Worm (Caenorhabditis elegans) whole organism, L2 larva: ENCODE data around the gene chca-1.
A peak's percentile ranks its signal among the peaks of the same experiment; 100 is the strongest.

Source experiments
- C34F6.9 ChIP-seq: fragments of 150-350 bp; optimal IDR thresholded peaks from 2 replicates; lab custom pipeline; 2014; ENCODE audit warnings: missing biosample characterization, missing genetic modification characterization
- F13H6.1 ChIP-seq: sonication (generic microtip); optimal IDR thresholded peaks from 2 replicates; lab custom pipeline; 2016; ENCODE audit warnings: missing genetic modification characterization, missing compliant biosample characterization
- R02D3.7 ChIP-seq: fragments of 150-350 bp; optimal IDR thresholded peaks from 2 replicates; lab custom pipeline; 2014; ENCODE audit warnings: missing biosample characterization, missing genetic modification characterization
- alr-1 ChIP-seq: fragments of 150-350 bp; optimal IDR thresholded peaks from 2 replicates; lab custom pipeline; 2014; ENCODE audit warnings: missing biosample characterization, missing genetic modification characterization
- aly-2 ChIP-seq: fragments of 150-350 bp; optimal IDR thresholded peaks from 2 replicates; lab custom pipeline; 2014; ENCODE audit warnings: missing biosample characterization, missing genetic modification characterization
- blmp-1 ChIP-seq: sonication (generic microtip); optimal IDR thresholded peaks from 2 replicates; lab custom pipeline; 2017; ENCODE audit warnings: missing genetic modification characterization, mild to moderate bottlenecking, missing compliant biosample characterization, antibody characterized with exemption, moderate library complexity; ENCODE audit not compliant: insufficient read depth
- crh-2 ChIP-seq: sonication (generic microtip); optimal IDR thresholded peaks from 2 replicates; lab custom pipeline; 2017; ENCODE audit warnings: missing biosample characterization, missing genetic modification characterization
- dmd-4 ChIP-seq: sonication (generic microtip); optimal IDR thresholded peaks from 2 replicates; lab custom pipeline; 2017; ENCODE audit warnings: missing biosample characterization, missing genetic modification characterization
- egl-27 ChIP-seq: sonication (generic microtip); optimal IDR thresholded peaks from 3 replicates; lab custom pipeline; 2017; ENCODE audit warnings: missing biosample characterization, missing genetic modification reagents, missing genetic modification characterization
- elt-1 ChIP-seq: fragments of 150-350 bp; optimal IDR thresholded peaks from 2 replicates; lab custom pipeline; 2014; ENCODE audit warnings: missing biosample characterization, missing genetic modification characterization
- fos-1 ChIP-seq: fragments of 150-350 bp; optimal IDR thresholded peaks from 2 replicates; lab custom pipeline; 2014; ENCODE audit warnings: missing biosample characterization, missing genetic modification characterization
- gmeb-1 ChIP-seq: fragments of 150-350 bp; optimal IDR thresholded peaks from 2 replicates; lab custom pipeline; 2014; ENCODE audit warnings: missing biosample characterization, missing genetic modification characterization
- lin-11 ChIP-seq: fragments of 150-350 bp; sonication (generic microtip); optimal IDR thresholded peaks from 2 replicates; lab custom pipeline; 2014; ENCODE audit warnings: missing biosample characterization, missing genetic modification characterization, inconsistent platforms, mixed read lengths
- lin-13 ChIP-seq: fragments of 150-350 bp; optimal IDR thresholded peaks from 2 replicates; lab custom pipeline; 2014; ENCODE audit warnings: missing biosample characterization, missing genetic modification reagents, missing genetic modification characterization
- lin-39 ChIP-seq: fragments of 150-350 bp; optimal IDR thresholded peaks from 2 replicates; lab custom pipeline; 2014; ENCODE audit warnings: missing biosample characterization, missing genetic modification reagents, missing genetic modification characterization
- lsy-2 ChIP-seq, 2 experiments: fragments of 150-350 bp in 1 of 2; sonication (generic microtip) in 1 of 2; optimal IDR thresholded peaks; 2 replicates each; lab custom pipeline; 2014 to 2017; ENCODE audit warnings: missing biosample characterization in 2 of 2, missing genetic modification characterization in 2 of 2
- mbf-1 ChIP-seq: sonication (generic microtip); optimal IDR thresholded peaks from 2 replicates; lab custom pipeline; 2017; ENCODE audit warnings: missing biosample characterization, missing genetic modification characterization
- nhr-11 ChIP-seq: fragments of 150-350 bp; optimal IDR thresholded peaks from 2 replicates; lab custom pipeline; 2014; ENCODE audit warnings: missing biosample characterization, missing genetic modification characterization
- nhr-12 ChIP-seq: fragments of 150-350 bp; optimal IDR thresholded peaks from 2 replicates; lab custom pipeline; 2014; ENCODE audit warnings: missing biosample characterization, missing genetic modification characterization
- nhr-21 ChIP-seq: fragments of 150-350 bp; optimal IDR thresholded peaks from 2 replicates; lab custom pipeline; 2014; ENCODE audit warnings: missing biosample characterization, missing genetic modification characterization
- nhr-23 ChIP-seq: fragments of 150-350 bp; optimal IDR thresholded peaks from 2 replicates; lab custom pipeline; 2014; ENCODE audit warnings: missing biosample characterization, missing genetic modification reagents, missing genetic modification characterization
- nhr-237 ChIP-seq: fragments of 150-350 bp; optimal IDR thresholded peaks from 2 replicates; lab custom pipeline; 2014; ENCODE audit warnings: missing biosample characterization, missing genetic modification characterization
- nhr-25 ChIP-seq: fragments of 150-350 bp; sonication (generic microtip); optimal IDR thresholded peaks from 3 replicates; lab custom pipeline; 2014; ENCODE audit warnings: missing biosample characterization, missing genetic modification characterization
- nhr-6 ChIP-seq: fragments of 150-350 bp; optimal IDR thresholded peaks from 2 replicates; lab custom pipeline; 2014; ENCODE audit warnings: missing biosample characterization, missing genetic modification characterization
- nhr-77 ChIP-seq: fragments of 150-350 bp; optimal IDR thresholded peaks from 2 replicates; lab custom pipeline; 2014; ENCODE audit warnings: missing biosample characterization, missing genetic modification characterization
- peb-1 ChIP-seq: fragments of 150-350 bp; optimal IDR thresholded peaks from 2 replicates; lab custom pipeline; 2014; ENCODE audit warnings: missing biosample characterization, missing genetic modification characterization
- sem-4 ChIP-seq: fragments of 150-350 bp; optimal IDR thresholded peaks from 2 replicates; lab custom pipeline; 2014; ENCODE audit warnings: missing biosample characterization, missing genetic modification reagents, missing genetic modification characterization
- skn-1 ChIP-seq: sonication (generic microtip); optimal IDR thresholded peaks from 2 replicates; lab custom pipeline; 2017; ENCODE audit warnings: missing biosample characterization, missing genetic modification characterization
- sma-3 ChIP-seq: sonication (generic microtip); optimal IDR thresholded peaks from 2 replicates; lab custom pipeline; 2016; ENCODE audit warnings: missing genetic modification reagents, missing genetic modification characterization, missing compliant biosample characterization
- sma-9 ChIP-seq, 2 experiments: fragments of 150-350 bp in 1 of 2; sonication (generic microtip) in 1 of 2; optimal IDR thresholded peaks; 2 replicates each; lab custom pipeline; 2014 to 2016; ENCODE audit warnings: missing genetic modification characterization in 2 of 2, mild to moderate bottlenecking in 1 of 2, missing biosample characterization in 1 of 2, missing compliant biosample characterization in 1 of 2, missing genetic modification reagents in 1 of 2, moderate library complexity in 1 of 2
- snpc-4 ChIP-seq: fragments of 150-350 bp; optimal IDR thresholded peaks from 2 replicates; lab custom pipeline; 2014; ENCODE audit warnings: missing biosample characterization, missing genetic modification characterization
- unc-55 ChIP-seq: fragments of 150-350 bp; sonication (generic microtip); optimal IDR thresholded peaks from 3 replicates; lab custom pipeline; 2014; ENCODE audit warnings: missing biosample characterization, missing genetic modification reagents, missing genetic modification characterization
- unc-62 ChIP-seq: fragments of 150-350 bp; optimal IDR thresholded peaks from 2 replicates; lab custom pipeline; 2014; ENCODE audit warnings: missing biosample characterization, missing genetic modification reagents, missing genetic modification characterization
- ztf-11 ChIP-seq: sonication (generic microtip); optimal IDR thresholded peaks from 2 replicates; lab custom pipeline; 2017; ENCODE audit warnings: missing biosample characterization, missing genetic modification characterization
- ztf-4 ChIP-seq: fragments of 150-350 bp; optimal IDR thresholded peaks from 2 replicates; lab custom pipeline; 2014; ENCODE audit warnings: missing biosample characterization, missing genetic modification characterization

Gene chca-1

ce11 chrIV:9631579-9631978 is 19.6 kb upstream of the chca-1 start:
- no peak for TF ChIP-seq nhr-11 (tag; lab: Kevin White, UChicago)
- peak; percentile 2 for TF ChIP-seq sma-9 (GFP tag; optimal IDR thresholded peaks at IDR 0.05; lab: Kevin White, UChicago)
- no peak for TF ChIP-seq sma-9 (tag; optimal IDR thresholded peaks at IDR 0.05; lab: Kevin White, UChicago)

ce11 chrIV:9632094-9632493 is 19.1 kb upstream of the chca-1 start:
- TF ChIP-seq unc-55 (GFP tag; lab: Kevin White, UChicago) (no peak), ztf-11 (tag; lab: Kevin White, UChicago) (no peak), ztf-4 (tag; lab: Kevin White, UChicago) (no peak), blmp-1 (tag; lab: Kevin White, UChicago) (peak; percentile 40), sem-4 (no peak), lsy-2 (tag; optimal IDR thresholded peaks at IDR 0.05; lab: Kevin White, UChicago) (no peak), nhr-77 (no peak), fos-1 (no peak), mbf-1 (tag; lab: Kevin White, UChicago) (no peak), nhr-6 (tag; lab: Kevin White, UChicago) (no peak), gmeb-1 (no peak), nhr-23 (tag; lab: Kevin White, UChicago) (no peak), nhr-237 (tag; lab: Kevin White, UChicago) (no peak), crh-2 (no peak), aly-2 (no peak), nhr-21 (peak; percentile 28), peb-1 (tag; lab: Kevin White, UChicago) (no peak), dmd-4 (no peak), nhr-25 (no peak), F13H6.1 (tag; lab: Kevin White, UChicago) (no peak), sma-9 (GFP tag; optimal IDR thresholded peaks at IDR 0.05; lab: Kevin White, UChicago) (peak; percentile 58), sma-9 (tag; optimal IDR thresholded peaks at IDR 0.05; lab: Kevin White, UChicago) (no peak), C34F6.9 (no peak), unc-62 (GFP tag; lab: Kevin White, UChicago) (no peak)

ce11 chrIV:9632966-9633494 is 18.2 kb upstream of the chca-1 start:
- no peak for TF ChIP-seq blmp-1 (tag; lab: Kevin White, UChicago)
- TF ChIP-seq nhr-25, result peak; percentile 4
- no peak for TF ChIP-seq unc-62 (GFP tag; lab: Kevin White, UChicago)
- TF ChIP-seq sma-3 (GFP tag; lab: Kevin White, UChicago), result peak; percentile 15
- TF ChIP-seq skn-1 (tag; lab: Kevin White, UChicago), result no peak
- TF ChIP-seq sma-9 (GFP tag; optimal IDR thresholded peaks at IDR 0.05; lab: Kevin White, UChicago), result peak; percentile 53
- TF ChIP-seq sma-9 (tag; optimal IDR thresholded peaks at IDR 0.05; lab: Kevin White, UChicago), result no peak
- TF ChIP-seq nhr-12 (tag; lab: Kevin White, UChicago), result no peak

- no peak for TF ChIP-seq dmd-4
- peak; percentile 62 for TF ChIP-seq sma-3 (GFP tag; lab: Kevin White, UChicago)
- peak; percentile 54 for TF ChIP-seq blmp-1 (tag; lab: Kevin White, UChicago)
These were observed 17.3 kb upstream of the chca-1 start for ce11 chrIV:9633889-9634288.

ce11 chrIV:9634848-9635247 is 16.3 kb upstream of the chca-1 start, which contains the start of gene mca-1:
TSS of gene mca-1 (minus strand) at chrIV:9634948.
- TF ChIP-seq R02D3.7 (tag; lab: Kevin White, UChicago), result no peak
- no peak for TF ChIP-seq lin-11 (tag; lab: Kevin White, UChicago)
- no peak for TF ChIP-seq lin-39 (tag; lab: Kevin White, UChicago)
- TF ChIP-seq nhr-6 (tag; lab: Kevin White, UChicago), result no peak
- TF ChIP-seq blmp-1 (tag; lab: Kevin White, UChicago), result no peak
- TF ChIP-seq alr-1 (tag; lab: Kevin White, UChicago), result no peak

ce11 chrIV:9641925-9642324 is 9.3 kb upstream of the chca-1 start, which contains the start of gene del-2:
TSS of gene del-2 (minus strand) at chrIV:9642025.
- TF ChIP-seq sma-9 (GFP tag; optimal IDR thresholded peaks at IDR 0.05; lab: Kevin White, UChicago) (no peak), sma-9 (tag; optimal IDR thresholded peaks at IDR 0.05; lab: Kevin White, UChicago) (no peak), mbf-1 (tag; lab: Kevin White, UChicago) (no peak), egl-27 (tag; lab: Kevin White, UChicago) (no peak), lin-13 (GFP tag; lab: Kevin White, UChicago) (no peak), alr-1 (tag; lab: Kevin White, UChicago) (no peak), nhr-77 (no peak), unc-55 (GFP tag; lab: Kevin White, UChicago) (no peak), sma-3 (GFP tag; lab: Kevin White, UChicago) (no peak), skn-1 (tag; lab: Kevin White, UChicago) (no peak), crh-2 (no peak), lin-39 (tag; lab: Kevin White, UChicago) (no peak), snpc-4 (tag; lab: Kevin White, UChicago) (no peak), lsy-2 (tag; optimal IDR thresholded peaks at IDR 0.05; lab: Kevin White, UChicago) (no peak), nhr-21 (no peak), F13H6.1 (tag; lab: Kevin White, UChicago) (no peak), peb-1 (tag; lab: Kevin White, UChicago) (no peak), elt-1 (tag; lab: Kevin White, UChicago) (no peak), unc-62 (GFP tag; lab: Kevin White, UChicago) (no peak), nhr-12 (tag; lab: Kevin White, UChicago) (no peak), gmeb-1 (no peak)
- TF ChIP-seq, all 48 proteins: peak for 0
